Worm (Caenorhabditis elegans): Measurements from ENCODE around the gene old-1.

Gene old-1

ce11 chrII:9849497-9849896 is 19.1 kb downstream of the old-1 start, which contains the start of gene old-2:
Gene old-2 (minus strand): TSS chrII:9849597.
- no peak for TF ChIP-seq ztf-11 (tag; optimal IDR thresholded peaks at IDR 0.05)
- TF ChIP-seq ama-1 (optimal IDR thresholded peaks at IDR 0.05): no peak
- TF ChIP-seq sup-37 (GFP tag; optimal IDR thresholded peaks at IDR 0.05): no peak
- TF ChIP-seq lsy-2 (tag; optimal IDR thresholded peaks at IDR 0.05): no peak
- TF ChIP-seq ceh-88 (GFP tag; IDR thresholded peaks at IDR 0.05): no peak
- no peak for TF ChIP-seq nhr-28 (tag; optimal IDR thresholded peaks at IDR 0.05)
- no peak for TF ChIP-seq C34B4.2 (tag; optimal IDR thresholded peaks at IDR 0.05)
- TF ChIP-seq C04F5.9 (tag; optimal IDR thresholded peaks at IDR 0.05): no peak
- TF ChIP-seq egl-13 (tag; optimal IDR thresholded peaks at IDR 0.05): no peak
- no peak for TF ChIP-seq grh-1 (GFP tag; IDR thresholded peaks at IDR 0.05)

- no peak for TF ChIP-seq dpl-1 (GFP tag; optimal IDR thresholded peaks at IDR 0.05)
Observed at ce11 chrII:9845239-9845638, 23.3 kb downstream of the old-1 start, which contains the start of gene chil-9. Gene chil-9 (minus strand): TSS chrII:9845339.

DNA sequence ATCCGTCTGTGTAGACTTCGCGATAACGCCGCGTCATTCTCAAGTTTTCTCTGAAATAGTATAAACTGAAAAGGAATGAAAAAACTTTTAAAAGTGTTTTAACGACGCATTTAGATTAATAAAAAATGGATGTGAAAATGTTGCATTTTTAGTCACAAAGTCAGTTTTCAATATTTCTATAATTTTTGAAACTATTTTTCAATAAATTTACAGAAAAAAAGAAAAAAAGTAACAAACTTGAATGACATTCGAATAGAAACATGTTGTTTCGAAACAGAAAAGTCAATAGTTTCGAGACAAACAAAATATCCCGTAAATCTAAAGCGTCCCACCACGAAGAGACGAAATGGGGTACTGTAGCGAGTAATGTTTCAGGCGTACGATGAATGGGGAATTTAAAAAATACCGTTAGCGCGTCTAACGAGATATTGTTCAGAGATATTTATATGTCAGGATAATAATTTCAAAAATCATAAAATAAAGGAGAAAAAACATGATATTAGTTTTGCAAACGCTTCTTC is 26.5 kb downstream of the old-1 start, which contains the start of gene rnh-1.2:
Gene rnh-1.2 (minus strand): TSS at position 51 of the 521 bp plus-strand sequence.
- TF ChIP-seq alr-1 (tag; optimal IDR thresholded peaks at IDR 0.05; ENCODE audit: borderline replicate concordance) (no peak), mef-2 (tag; optimal IDR thresholded peaks at IDR 0.05) (no peak), tbx-2 (tag; optimal IDR thresholded peaks at IDR 0.05) (no peak), egl-27 (tag; optimal IDR thresholded peaks at IDR 0.05) (no peak), hlh-4 (tag; optimal IDR thresholded peaks at IDR 0.05) (no peak), lin-13 (GFP tag; optimal IDR thresholded peaks at IDR 0.05) (no peak), Y116A8C.19 (tag; optimal IDR thresholded peaks at IDR 0.05; ENCODE audit: borderline replicate concordance) (no peak), rnt-1 (tag; optimal IDR thresholded peaks at IDR 0.05) (no peak), nhr-90 (tag; optimal IDR thresholded peaks at IDR 0.05; ENCODE audit: poor library complexity) (no peak), elt-2 (tag; optimal IDR thresholded peaks at IDR 0.05) (no peak), irx-1 (tag; optimal IDR thresholded peaks at IDR 0.05) (no peak), C34B4.2 (tag; optimal IDR thresholded peaks at IDR 0.05) (no peak), fkh-8 (tag; optimal IDR thresholded peaks at IDR 0.05) (no peak), lsy-2 (tag; optimal IDR thresholded peaks at IDR 0.05) (no peak), fkh-4 (tag; optimal IDR thresholded peaks at IDR 0.05; ENCODE audit: borderline replicate concordance) (no peak), C16A3.4 (tag; optimal IDR thresholded peaks at IDR 0.05) (no peak)

DNA sequence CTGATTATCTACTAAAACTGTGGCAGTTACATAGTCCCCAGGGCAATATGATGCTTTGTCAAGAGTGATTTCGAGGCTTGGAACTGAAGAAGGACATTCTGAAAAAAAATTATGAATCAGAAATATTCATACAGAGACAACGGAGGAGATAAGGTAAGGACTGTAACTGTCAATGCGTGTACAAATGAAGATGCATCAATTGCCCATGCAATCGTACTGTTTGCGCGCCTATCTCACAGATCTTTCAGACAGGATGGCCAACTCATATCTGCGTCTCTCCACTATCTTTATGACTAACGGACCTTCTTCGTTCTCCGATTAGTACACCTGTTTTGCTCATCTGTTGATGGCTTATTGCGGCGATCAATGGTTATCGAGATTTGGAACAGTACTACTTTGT is 28.2 kb downstream of the old-1 start, which contains the start of gene ZK938.11:
Gene ZK938.11 (minus strand): TSS at position 101 of the 400 bp plus-strand sequence.
- TF ChIP-seq nhr-85 (tag) (no peak), nhr-90 (tag; optimal IDR thresholded peaks at IDR 0.05; ENCODE audit: poor library complexity) (no peak), efl-3 (GFP tag; optimal IDR thresholded peaks at IDR 0.05) (no peak), nhr-237 (tag; optimal IDR thresholded peaks at IDR 0.05) (no peak), sup-37 (GFP tag; optimal IDR thresholded peaks at IDR 0.05) (no peak), lir-3 (tag; optimal IDR thresholded peaks at IDR 0.05; ENCODE audit: poor library complexity) (no peak), tbx-2 (tag; optimal IDR thresholded peaks at IDR 0.05) (no peak), pag-3 (tag; optimal IDR thresholded peaks at IDR 0.05; ENCODE audit: borderline replicate concordance, insufficient read depth) (no peak), ceh-90 (tag; optimal IDR thresholded peaks at IDR 0.05) (no peak), zip-4 (GFP tag; optimal IDR thresholded peaks at IDR 0.05) (no peak), rnt-1 (tag; optimal IDR thresholded peaks at IDR 0.05) (no peak), lin-15B (tag; optimal IDR thresholded peaks at IDR 0.05) (no peak), sox-4 (tag; optimal IDR thresholded peaks at IDR 0.05) (no peak), zag-1 (tag; optimal IDR thresholded peaks at IDR 0.05) (no peak), ceh-88 (GFP tag; IDR thresholded peaks at IDR 0.05) (no peak), blmp-1 (tag; optimal IDR thresholded peaks at IDR 0.05) (no peak), Y116A8C.19 (tag; optimal IDR thresholded peaks at IDR 0.05; ENCODE audit: borderline replicate concordance) (no peak), mab-9 (GFP tag; IDR thresholded peaks at IDR 0.05) (no peak), vab-15 (tag; optimal IDR thresholded peaks at IDR 0.05) (no peak)

Data from whole organism, L1 larva.